Fruit fly (Drosophila melanogaster) whole organism, embryonic: ENCODE results near the gene tho2.

Experiments
- Abd-B ChIP-seq: fragments of 200-800 bp; sonication (Bioruptor generic); optimal IDR thresholded peaks from 2 replicates; lab custom pipeline; 2018; ENCODE audit warnings: missing biosample characterization, mild to moderate bottlenecking, missing genetic modification characterization, moderate library complexity
- Asciz ChIP-seq: fragments of 200-800 bp; sonication (Bioruptor generic); optimal IDR thresholded peaks from 2 replicates; lab custom pipeline; 2017; ENCODE audit warnings: missing biosample characterization, mild to moderate bottlenecking, missing genetic modification characterization, missing genetic modification reagents
- Bdp1 ChIP-seq: fragments of 200-800 bp; sonication (Bioruptor generic); optimal IDR thresholded peaks from 3 replicates; lab custom pipeline; 2016; ENCODE audit warnings: missing biosample characterization, missing genetic modification characterization
- CG10209 ChIP-seq: fragments of 200-800 bp; sonication (Bioruptor generic); optimal IDR thresholded peaks from 3 replicates; lab custom pipeline; 2017; ENCODE audit warnings: missing biosample characterization, mild to moderate bottlenecking, missing genetic modification characterization, missing genetic modification reagents
- CG10565 ChIP-seq: fragments of 200-800 bp; sonication (Bioruptor generic); optimal IDR thresholded peaks from 3 replicates; lab custom pipeline; 2016; ENCODE audit warnings: missing biosample characterization, mild to moderate bottlenecking, missing genetic modification characterization
- CG13287 ChIP-seq: fragments of 200-800 bp; sonication (Bioruptor generic); IDR thresholded peaks from 2 replicates; pipeline ENCODE4 v1.3.6; 2022; ENCODE audit warnings: missing biosample characterization, missing genetic modification characterization; ENCODE audit not compliant: partially characterized antibody
- CG1647 ChIP-seq: fragments of 200-800 bp; sonication (Bioruptor generic); optimal IDR thresholded peaks from 3 replicates; lab custom pipeline; 2016; ENCODE audit warnings: missing biosample characterization, missing genetic modification characterization
- CG17361 ChIP-seq: fragments of 200-800 bp; sonication (Bioruptor generic); IDR thresholded peaks from 3 replicates; pipeline ENCODE4 v1.3.6; 2022; ENCODE audit warnings: missing biosample characterization, missing genetic modification characterization
- CG17385 ChIP-seq: fragments of 200-800 bp; sonication (Bioruptor generic); optimal IDR thresholded peaks from 3 replicates; lab custom pipeline; 2018; ENCODE audit warnings: missing biosample characterization, mild to moderate bottlenecking, missing genetic modification characterization
- CG17568 ChIP-seq: fragments of 200-800 bp; sonication (Bioruptor generic); optimal IDR thresholded peaks from 2 replicates; lab custom pipeline; 2018; ENCODE audit warnings: missing biosample characterization, mild to moderate bottlenecking, missing genetic modification characterization, moderate library complexity
- CG17802 ChIP-seq: fragments of 200-800 bp; sonication (Bioruptor generic); optimal IDR thresholded peaks from 2 replicates; lab custom pipeline; 2018; ENCODE audit warnings: missing biosample characterization, mild to moderate bottlenecking, missing genetic modification characterization, moderate library complexity
- CG2678 ChIP-seq: fragments of 200-800 bp; sonication (Bioruptor generic); optimal IDR thresholded peaks from 3 replicates; lab custom pipeline; 2019; ENCODE audit warnings: missing biosample characterization, mild to moderate bottlenecking, missing genetic modification characterization, moderate library complexity
- CG3847 ChIP-seq: fragments of 200-800 bp; sonication (Bioruptor generic); IDR thresholded peaks from 2 replicates; pipeline ENCODE4 v1.3.6; 2022; ENCODE audit warnings: missing biosample characterization, missing genetic modification characterization
- CG4282 ChIP-seq: fragments of 200-800 bp; sonication (Bioruptor generic); optimal IDR thresholded peaks from 2 replicates; lab custom pipeline; 2016; ENCODE audit warnings: missing biosample characterization, missing genetic modification characterization
- CG4404 ChIP-seq: fragments of 200-800 bp; sonication (Bioruptor generic); IDR thresholded peaks from 2 replicates; pipeline ENCODE4 v1.3.6; 2022; ENCODE audit warnings: missing biosample characterization, missing genetic modification characterization
- CG8281 ChIP-seq: fragments of 200-800 bp; sonication (Bioruptor generic); optimal IDR thresholded peaks from 2 replicates; lab custom pipeline; 2018; ENCODE audit warnings: missing biosample characterization, mild to moderate bottlenecking, missing genetic modification characterization, moderate library complexity
- CG8944 ChIP-seq: fragments of 200-800 bp; sonication (Bioruptor generic); optimal IDR thresholded peaks from 3 replicates; lab custom pipeline; 2016; ENCODE audit warnings: missing biosample characterization, missing genetic modification characterization
- CG9215 ChIP-seq: fragments of 200-800 bp; sonication (Bioruptor generic); IDR thresholded peaks from 2 replicates; pipeline ENCODE4 v1.3.6; 2022; ENCODE audit warnings: missing biosample characterization, missing genetic modification characterization
- Ets97D ChIP-seq: fragments of 200-800 bp; sonication (Bioruptor generic); optimal IDR thresholded peaks from 3 replicates; lab custom pipeline; 2016; ENCODE audit warnings: missing biosample characterization, missing genetic modification characterization
- H15 ChIP-seq: fragments of 200-800 bp; sonication (Bioruptor generic); IDR thresholded peaks from 3 replicates; pipeline ENCODE4 v1.3.6; 2022; ENCODE audit warnings: missing biosample characterization, missing genetic modification characterization
- HmgD ChIP-seq: fragments of 200-800 bp; sonication (Bioruptor generic); optimal IDR thresholded peaks from 3 replicates; lab custom pipeline; 2016; ENCODE audit warnings: missing biosample characterization, missing genetic modification characterization
- Hmx ChIP-seq: fragments of 200-800 bp; sonication (Bioruptor generic); optimal IDR thresholded peaks from 2 replicates; lab custom pipeline; 2016; ENCODE audit warnings: missing biosample characterization, missing genetic modification characterization
- Lhr ChIP-seq: fragments of 200-800 bp; sonication (Bioruptor generic); optimal IDR thresholded peaks from 3 replicates; lab custom pipeline; 2017; ENCODE audit warnings: mild to moderate bottlenecking, missing biosample characterization, missing genetic modification reagents, missing genetic modification characterization
- MESR4 ChIP-seq: fragments of 200-800 bp; sonication (Bioruptor generic); optimal IDR thresholded peaks from 2 replicates; lab custom pipeline; 2018; ENCODE audit warnings: missing biosample characterization, mild to moderate bottlenecking, missing genetic modification characterization, moderate library complexity
- NK7.1 ChIP-seq: fragments of 200-800 bp; sonication (Bioruptor generic); optimal IDR thresholded peaks from 3 replicates; lab custom pipeline; 2016; ENCODE audit warnings: missing biosample characterization, missing genetic modification characterization
- PHDP ChIP-seq: fragments of 200-800 bp; sonication (Bioruptor generic); optimal IDR thresholded peaks from 3 replicates; lab custom pipeline; 2018; ENCODE audit warnings: missing biosample characterization, mild to moderate bottlenecking, missing genetic modification characterization, moderate library complexity
- Pdp1 ChIP-seq, 2 experiments: fragments of 200-800 bp; sonication (Bioruptor generic); optimal IDR thresholded peaks; 3 replicates each; lab custom pipeline; 2016; ENCODE audit warnings: missing biosample characterization in 2 of 2, missing genetic modification characterization in 2 of 2, mild to moderate bottlenecking in 1 of 2, moderate library complexity in 1 of 2
- Usf ChIP-seq: fragments of 200-800 bp; sonication (Bioruptor generic); optimal IDR thresholded peaks from 2 replicates; lab custom pipeline; 2017; ENCODE audit warnings: missing genotype, missing biosample characterization, missing genetic modification characterization
- ap ChIP-seq: fragments of 200-800 bp; sonication (Bioruptor generic); IDR thresholded peaks from 2 replicates; pipeline ENCODE4 v1.3.6; 2022; ENCODE audit warnings: missing biosample characterization, missing genetic modification characterization
- cad ChIP-seq: fragments of >200 bp; optimal IDR thresholded peaks from 2 replicates; lab custom pipeline; 2017; ENCODE audit warnings: missing biosample characterization, missing genetic modification characterization
- caup ChIP-seq: fragments of 200-800 bp; sonication (Bioruptor generic); optimal IDR thresholded peaks from 3 replicates; lab custom pipeline; 2017; ENCODE audit warnings: missing biosample characterization, mild to moderate bottlenecking, missing genetic modification characterization, moderate library complexity; ENCODE audit not compliant: severe bottlenecking
- da ChIP-seq: fragments of 200-800 bp; sonication (Bioruptor generic); optimal IDR thresholded peaks from 2 replicates; lab custom pipeline; 2016; ENCODE audit warnings: missing biosample characterization, missing genetic modification characterization
- dmrt11E ChIP-seq: fragments of 200-800 bp; sonication (Bioruptor generic); optimal IDR thresholded peaks from 3 replicates; lab custom pipeline; 2018; ENCODE audit warnings: missing biosample characterization, mild to moderate bottlenecking, missing genetic modification characterization, moderate library complexity
- ems ChIP-seq: fragments of 200-800 bp; sonication (Bioruptor generic); optimal IDR thresholded peaks from 3 replicates; lab custom pipeline; 2016; ENCODE audit warnings: missing biosample characterization, missing genetic modification characterization
- gce ChIP-seq: fragments of 200-800 bp; sonication (Bioruptor generic); IDR thresholded peaks from 3 replicates; pipeline ENCODE4 v1.3.6; 2022; ENCODE audit warnings: missing biosample characterization, missing genetic modification characterization
- gcm ChIP-seq: fragments of 200-800 bp; sonication (Bioruptor generic); optimal IDR thresholded peaks from 2 replicates; lab custom pipeline; 2019; ENCODE audit warnings: missing biosample characterization, mild to moderate bottlenecking, missing genetic modification characterization, moderate library complexity
- gfzf ChIP-seq: fragments of 200-800 bp; sonication (Bioruptor generic); optimal IDR thresholded peaks from 2 replicates; lab custom pipeline; 2016; ENCODE audit warnings: missing biosample characterization, mild to moderate bottlenecking, missing genetic modification characterization, moderate library complexity
- kay ChIP-seq: fragments of 200-800 bp; sonication (Bioruptor generic); optimal IDR thresholded peaks from 2 replicates; lab custom pipeline; 2016; ENCODE audit warnings: missing biosample characterization, missing genetic modification characterization
- ken ChIP-seq: fragments of 200-800 bp; sonication (Bioruptor generic); IDR thresholded peaks from 3 replicates; pipeline ENCODE4 v1.3.6; 2022; ENCODE audit warnings: missing biosample characterization, missing genetic modification characterization
- klu ChIP-seq: fragments of 200-800 bp; sonication (Bioruptor generic); IDR thresholded peaks from 2 replicates; pipeline ENCODE4 v1.3.6; 2022; ENCODE audit warnings: missing biosample characterization, missing genetic modification characterization
- kni ChIP-seq: fragments of 200-800 bp; sonication (Bioruptor generic); optimal IDR thresholded peaks from 3 replicates; lab custom pipeline; 2017; ENCODE audit warnings: mild to moderate bottlenecking, missing biosample characterization, missing genetic modification reagents, missing genetic modification characterization
- mld ChIP-seq: fragments of 200-800 bp; sonication (Bioruptor generic); IDR thresholded peaks from 3 replicates; pipeline ENCODE4 v1.3.6; 2022; ENCODE audit warnings: missing biosample characterization, missing genetic modification characterization; ENCODE audit not compliant: partially characterized antibody
- pb ChIP-seq: fragments of 200-800 bp; sonication (Bioruptor generic); optimal IDR thresholded peaks from 3 replicates; lab custom pipeline; 2016; ENCODE audit warnings: missing biosample characterization, missing genetic modification characterization
- pfk ChIP-seq: fragments of 200-800 bp; sonication (Bioruptor generic); optimal IDR thresholded peaks from 2 replicates; lab custom pipeline; 2018; ENCODE audit warnings: missing biosample characterization, mild to moderate bottlenecking, missing genetic modification characterization, moderate library complexity
- pros ChIP-seq: fragments of 200-800 bp; sonication (Bioruptor generic); optimal IDR thresholded peaks from 3 replicates; lab custom pipeline; 2019; ENCODE audit warnings: missing biosample characterization, mild to moderate bottlenecking, missing genetic modification characterization, moderate library complexity
- ranshi ChIP-seq: fragments of 200-800 bp; sonication (Bioruptor generic); IDR thresholded peaks from 2 replicates; pipeline ENCODE4 v1.3.6; 2022; ENCODE audit warnings: missing biosample characterization, missing genetic modification characterization
- row ChIP-seq: fragments of 200-800 bp; sonication (Bioruptor generic); IDR thresholded peaks from 3 replicates; pipeline ENCODE4 v1.3.6; 2022; ENCODE audit warnings: missing biosample characterization, missing genetic modification characterization
- salm ChIP-seq: fragments of 200-800 bp; sonication (Bioruptor generic); optimal IDR thresholded peaks from 2 replicates; lab custom pipeline; 2018; ENCODE audit warnings: missing biosample characterization, mild to moderate bottlenecking, missing genetic modification characterization
- shn ChIP-seq: fragments of 200-800 bp; sonication (Bioruptor generic); optimal IDR thresholded peaks from 3 replicates; lab custom pipeline; 2016; ENCODE audit warnings: missing biosample characterization, missing genetic modification characterization
- ttk ChIP-seq: fragments of 200-800 bp; sonication (Bioruptor generic); IDR thresholded peaks from 2 replicates; pipeline ENCODE4 v2.1.2; 2022; ENCODE audit warnings: missing biosample characterization, missing genetic modification characterization
- yki ChIP-seq: fragments of >200 bp; optimal IDR thresholded peaks from 3 replicates; lab custom pipeline; 2018

The tho2 gene

dm6 chr2L:2179366-2179765 lies 34.4 kb upstream of the tho2 start (continued):
- TF ChIP-seq da: no peak
- TF ChIP-seq ranshi (GFP tag; lab: Robert Waterston, UW): peak; percentile 58; the same call in 1 of the 2 replicates
- peak; percentile 66 for TF ChIP-seq CG17568 (GFP tag; lab: Kevin White, UChicago)
- TF ChIP-seq NK7.1 (GFP tag; lab: Kevin White, UChicago): peak; percentile 35
- TF ChIP-seq CG10209 (GFP tag; lab: Kevin White, UChicago): peak; percentile 77
- peak; percentile 70 for TF ChIP-seq caup (GFP tag; lab: Kevin White, UChicago)
- TF ChIP-seq Hmx (GFP tag; lab: Kevin White, UChicago): no peak
- no peak for TF ChIP-seq Bdp1 (GFP tag; lab: Kevin White, UChicago)
- peak; percentile 21 for TF ChIP-seq Ets97D (GFP tag; lab: Kevin White, UChicago)
- TF ChIP-seq CG3847 (GFP tag; lab: Robert Waterston, UW): peak; percentile 80
- TF ChIP-seq CG4404 (GFP tag; lab: Robert Waterston, UW): peak; percentile 65
- TF ChIP-seq kay (GFP tag; lab: Kevin White, UChicago): peak; percentile 8
- TF ChIP-seq yki (lab: Kevin White, UChicago): no peak
- TF ChIP-seq ems (GFP tag; lab: Kevin White, UChicago): peak; percentile 56
- peak; percentile 56 for TF ChIP-seq klu (GFP tag; lab: Robert Waterston, UW)
- TF ChIP-seq CG2678 (tag; lab: Kevin White, UChicago): peak; percentile 86
- TF ChIP-seq CG17802 (tag; lab: Kevin White, UChicago): no peak
- peak; percentile 58; the same call in 2 of the 3 replicates for TF ChIP-seq H15 (GFP tag; lab: Robert Waterston, UW)
- no peak for TF ChIP-seq pfk (GFP tag; lab: Kevin White, UChicago)
- peak; percentile 44 for TF ChIP-seq ttk (GFP tag; lab: Robert Waterston, UW)
- no peak for TF ChIP-seq kni (GFP tag; lab: Kevin White, UChicago)
- TF ChIP-seq CG9215: peak; percentile 72; the same call in 1 of the 2 replicates
- no peak for TF ChIP-seq dmrt11E (tag; lab: Kevin White, UChicago)
- TF ChIP-seq cad (GFP tag; lab: Kevin White, UChicago): no peak
- TF ChIP-seq PHDP (tag; lab: Kevin White, UChicago): peak; percentile 73
- TF ChIP-seq CG13287 (GFP tag; lab: Robert Waterston, UW): no peak; the same call in 1 of the 2 replicates
- TF ChIP-seq gfzf: no peak
- no peak for TF ChIP-seq CG10565 (GFP tag; lab: Kevin White, UChicago)
- peak; percentile 81 for TF ChIP-seq CG1647 (GFP tag; lab: Kevin White, UChicago)
- peak; percentile 18 for TF ChIP-seq gcm (GFP tag; lab: Kevin White, UChicago)
- TF ChIP-seq ap: no peak
- TF ChIP-seq Asciz (GFP tag; lab: Kevin White, UChicago): peak; percentile 22
- peak; percentile 66 for TF ChIP-seq Abd-B (GFP tag; lab: Kevin White, UChicago)
- TF ChIP-seq CG8281 (tag; lab: Kevin White, UChicago): peak; percentile 45
- peak; percentile 39 for TF ChIP-seq HmgD
- no peak for TF ChIP-seq Lhr
- TF ChIP-seq CG4282 (GFP tag; lab: Kevin White, UChicago): peak; percentile 57
- no peak for TF ChIP-seq pros (GFP tag; lab: Kevin White, UChicago)
- no peak for TF ChIP-seq gce (GFP tag; lab: Robert Waterston, UW)
- peak; percentile 65 for TF ChIP-seq CG8944
- no peak for TF ChIP-seq mld (GFP tag; lab: Robert Waterston, UW)
- TF ChIP-seq Pdp1 (GFP tag; optimal IDR thresholded peaks at IDR 0.05; lab: Kevin White, UChicago): peak; percentile 73 to 82
- TF ChIP-seq salm (tag; lab: Kevin White, UChicago): peak; percentile 72
- peak; percentile 54 for TF ChIP-seq CG17385 (GFP tag; lab: Kevin White, UChicago)
- peak; percentile 86 for TF ChIP-seq shn (GFP tag; lab: Kevin White, UChicago)
- peak; percentile 76 for TF ChIP-seq row
- peak; percentile 28 for TF ChIP-seq Usf (GFP tag; lab: Kevin White, UChicago)
- no peak for TF ChIP-seq MESR4 (GFP tag; lab: Kevin White, UChicago)
- TF ChIP-seq ken (GFP tag; lab: Robert Waterston, UW): peak; percentile 69
- peak; percentile 48 for TF ChIP-seq pb (GFP tag; lab: Kevin White, UChicago)
- TF ChIP-seq CG17361 (GFP tag; lab: Robert Waterston, UW): peak; percentile 17; the same call in 1 of the 3 replicates
